Worm (Caenorhabditis elegans): ENCODE measurements around the gene F14F9.2.

DNA sequence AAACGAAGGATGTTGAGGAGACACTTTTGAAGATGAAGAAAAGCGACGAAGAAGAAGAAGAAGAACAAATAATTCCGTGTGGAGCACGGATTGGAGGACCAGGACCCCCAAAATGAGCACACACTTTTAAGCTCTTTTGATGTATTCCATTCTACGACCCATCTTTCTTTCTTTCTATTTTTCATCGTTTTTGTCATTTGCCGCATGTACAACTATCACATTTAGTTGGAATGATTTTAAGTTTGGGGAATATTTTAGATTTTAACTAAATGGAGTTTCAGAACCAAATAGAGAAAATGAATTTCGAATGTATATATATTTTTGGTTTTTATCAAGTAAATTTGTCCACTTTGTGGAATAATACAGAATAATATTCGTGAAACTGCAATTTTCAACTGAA lies 45.7 kb upstream of the F14F9.2 start, which contains the start of gene unc-46:
- TF ChIP-seq elt-3 (tag; optimal IDR thresholded peaks at IDR 0.05) (no peak), unc-62 (GFP tag; optimal IDR thresholded peaks at IDR 0.05) (no peak), ztf-11 (tag; optimal IDR thresholded peaks at IDR 0.05) (no peak), snpc-4 (tag; optimal IDR thresholded peaks at IDR 0.05) (no peak), nhr-12 (tag; optimal IDR thresholded peaks at IDR 0.05) (no peak), pha-4 (tag; optimal IDR thresholded peaks at IDR 0.05) (no peak), hlh-1 (tag; optimal IDR thresholded peaks at IDR 0.05) (no peak), nhr-28 (tag; optimal IDR thresholded peaks at IDR 0.05) (no peak), tbx-8 (GFP tag; optimal IDR thresholded peaks at IDR 0.05) (no peak), sptf-1 (tag; optimal IDR thresholded peaks at IDR 0.05) (no peak), nhr-237 (tag; optimal IDR thresholded peaks at IDR 0.05) (no peak), elt-1 (tag; optimal IDR thresholded peaks at IDR 0.05; ENCODE audit: borderline replicate concordance, insufficient read depth) (no peak)
